Fruit fly (Drosophila melanogaster): ENCODE data around the gene boss.

DNA sequence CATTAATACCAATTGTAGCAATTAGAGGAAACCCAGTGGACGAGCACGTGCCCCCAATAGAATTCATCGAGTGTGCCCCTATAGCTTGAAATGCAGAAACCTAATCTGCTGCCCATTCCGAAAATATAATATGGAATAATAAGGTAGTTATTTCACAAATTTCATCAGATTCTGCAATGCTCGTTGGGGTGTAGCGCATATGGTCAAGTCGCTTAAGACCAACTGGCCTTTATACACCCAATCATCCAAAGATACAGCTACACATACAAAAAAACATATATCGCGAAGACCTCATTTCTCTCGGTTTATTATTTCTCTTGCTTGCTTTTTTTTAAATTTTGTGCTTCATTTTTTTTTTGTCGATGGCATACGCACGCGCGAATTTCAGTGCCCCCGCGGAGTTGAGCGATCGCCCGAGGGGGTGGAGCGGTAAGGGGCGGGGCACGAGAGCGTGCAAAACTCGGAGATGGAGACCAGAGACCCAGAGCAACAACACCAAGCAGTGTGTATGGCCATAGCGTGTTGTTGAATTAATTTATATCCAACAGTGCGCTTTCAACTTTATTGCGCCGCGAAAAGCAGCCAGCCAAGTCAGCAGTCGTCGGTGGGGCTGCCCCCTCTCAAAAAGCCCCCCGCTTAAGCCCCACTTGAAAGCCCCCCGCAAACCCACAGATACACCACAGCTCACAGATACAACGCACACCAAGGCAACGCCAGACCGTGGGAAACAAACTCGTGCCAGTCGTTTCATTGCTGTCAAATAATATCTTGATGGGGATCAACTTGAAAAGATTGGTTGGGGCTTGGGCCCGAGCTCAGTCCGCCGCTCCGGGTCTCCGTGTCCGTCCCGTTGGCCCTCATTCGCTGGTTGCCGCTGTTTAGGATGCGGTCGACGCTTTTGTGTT is 46.4 kb downstream of the boss start:
- no peak for TF ChIP-seq B-H2 (GFP tag; optimal IDR thresholded peaks at IDR 0.05)
- no peak for TF ChIP-seq CG10321 (GFP tag; IDR thresholded peaks at IDR 0.05)
- no peak for TF ChIP-seq dati (GFP tag; IDR thresholded peaks at IDR 0.05)
- peak; percentile 27; the same call in 1 of the 4 replicates for TF ChIP-seq Dll (GFP tag; IDR thresholded peaks at IDR 0.05; ENCODE audit: partially characterized antibody)
- TF ChIP-seq Neu2 (GFP tag; optimal IDR thresholded peaks at IDR 0.05; ENCODE audit: borderline replicate concordance), result no peak
- TF ChIP-seq pnt (GFP tag; optimal IDR thresholded peaks at IDR 0.05), result no peak
- TF ChIP-seq HLH4C (GFP tag; IDR thresholded peaks at IDR 0.05; ENCODE audit: partially characterized antibody), result no peak
- no peak for TF ChIP-seq danr (GFP tag; IDR thresholded peaks at IDR 0.05)
- TF ChIP-seq bsh (GFP tag; optimal IDR thresholded peaks at IDR 0.05), result peak in 1 of 2 experiments; percentile 46
- TF ChIP-seq CoRest (tag; optimal IDR thresholded peaks at IDR 0.05), result no peak
- no peak for TF ChIP-seq CG6683 (GFP tag; optimal IDR thresholded peaks at IDR 0.05)
- no peak for TF ChIP-seq nerfin-1 (tag; optimal IDR thresholded peaks at IDR 0.05)
